Fruit fly (Drosophila melanogaster): ENCODE results near the gene CG9231.

DNA sequence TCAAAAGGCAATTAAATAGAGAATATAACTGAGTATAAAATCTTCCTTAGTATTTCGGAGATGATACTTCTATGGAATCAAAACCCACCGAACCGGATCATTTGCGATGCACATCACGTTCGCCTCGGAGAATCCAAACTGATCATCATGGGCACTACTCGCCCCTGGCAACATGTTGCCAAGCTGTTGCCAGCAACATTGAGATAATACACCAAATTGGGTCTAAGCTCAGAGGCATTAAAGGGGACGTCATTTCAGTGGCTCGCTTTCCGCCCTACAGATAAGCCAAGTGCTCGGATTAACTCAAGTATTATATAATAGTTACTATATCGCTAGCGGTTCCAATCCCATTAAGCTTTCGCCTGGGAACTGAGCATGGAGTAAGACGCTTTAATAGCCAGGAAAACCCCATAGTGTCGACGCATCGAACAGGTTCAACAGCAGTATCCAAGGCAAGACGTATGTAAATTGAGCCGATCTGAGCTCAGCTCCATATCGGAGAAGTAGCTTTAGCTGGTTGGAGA, 20.2 kb upstream of the CG9231 start, which contains the start of the genes lush and CG9372:
- TF ChIP-seq svp (GFP tag) (no peak), Gug (GFP tag; IDR thresholded peaks at IDR 0.05) (no peak), CG32006 (GFP tag; optimal IDR thresholded peaks at IDR 0.05) (no peak), Lpt (GFP tag; optimal IDR thresholded peaks at IDR 0.05) (no peak), vri (GFP tag; optimal IDR thresholded peaks at IDR 0.05) (no peak), CG31627 (GFP tag; optimal IDR thresholded peaks at IDR 0.05) (no peak), Blimp-1 (GFP tag; optimal IDR thresholded peaks at IDR 0.05) (no peak)

All from whole organism, prepupa.